Fruit fly (Drosophila melanogaster) whole organism, embryonic: ENCODE measurements around the gene zen.

Experiments used
- Bgb ChIP-seq: fragments of 200-800 bp; sonication (Bioruptor generic); IDR thresholded peaks from 2 replicates; pipeline ENCODE4 v1.3.6; 2022; ENCODE audit warnings: missing biosample characterization, missing genetic modification characterization; ENCODE audit not compliant: partially characterized antibody
- Bteb2 ChIP-seq: fragments of 200-800 bp; sonication (Bioruptor generic); optimal IDR thresholded peaks from 2 replicates; lab custom pipeline; 2016; ENCODE audit warnings: missing biosample characterization, missing genetic modification characterization
- CG11093 ChIP-seq: fragments of 200-800 bp; sonication (Bioruptor generic); IDR thresholded peaks from 3 replicates; pipeline ENCODE4 v1.3.6; 2022; ENCODE audit warnings: missing biosample characterization, missing genetic modification characterization
- CG11723 ChIP-seq: fragments of 200-800 bp; sonication (Bioruptor generic); optimal IDR thresholded peaks from 2 replicates; lab custom pipeline; 2017; ENCODE audit warnings: missing biosample characterization, mild to moderate bottlenecking, missing genetic modification characterization
- CG14050 ChIP-seq: fragments of 200-800 bp; sonication (Bioruptor generic); IDR thresholded peaks from 3 replicates; pipeline ENCODE4 v1.3.6; 2022; ENCODE audit warnings: missing biosample characterization, missing genetic modification characterization
- CG14710 ChIP-seq: fragments of 200-800 bp; sonication (Bioruptor generic); optimal IDR thresholded peaks from 3 replicates; lab custom pipeline; 2019; ENCODE audit warnings: missing biosample characterization, mild to moderate bottlenecking, missing genetic modification characterization, moderate library complexity
- CG15696 ChIP-seq: fragments of 200-800 bp; sonication (Bioruptor generic); optimal IDR thresholded peaks from 2 replicates; lab custom pipeline; 2019; ENCODE audit warnings: missing biosample characterization, mild to moderate bottlenecking, missing genetic modification characterization, moderate library complexity
- CG1603 ChIP-seq: fragments of 200-800 bp; sonication (Bioruptor generic); optimal IDR thresholded peaks from 2 replicates; lab custom pipeline; 2019; ENCODE audit warnings: missing biosample characterization, mild to moderate bottlenecking, missing genetic modification characterization, moderate library complexity
- CG16813 ChIP-seq: fragments of 200-800 bp; sonication (Bioruptor generic); IDR thresholded peaks from 3 replicates; pipeline ENCODE4 v1.3.6; 2022; ENCODE audit warnings: missing biosample characterization, missing genetic modification characterization; ENCODE audit not compliant: partially characterized antibody
- CG2129 ChIP-seq: fragments of 200-800 bp; sonication (Bioruptor generic); IDR thresholded peaks from 2 replicates; pipeline ENCODE4 v1.3.6; 2022; ENCODE audit warnings: missing biosample characterization, missing genetic modification characterization; ENCODE audit not compliant: partially characterized antibody
- CG2202 ChIP-seq: fragments of 200-800 bp; sonication (Bioruptor generic); optimal IDR thresholded peaks from 2 replicates; lab custom pipeline; 2018; ENCODE audit warnings: missing biosample characterization, mild to moderate bottlenecking, missing genetic modification characterization
- CG31441 ChIP-seq: fragments of 200-800 bp; sonication (Bioruptor generic); IDR thresholded peaks from 2 replicates; pipeline ENCODE4 v1.3.6; 2022; ENCODE audit warnings: missing biosample characterization, missing genetic modification characterization
- CG3281 ChIP-seq: fragments of 200-800 bp; sonication (Bioruptor generic); optimal IDR thresholded peaks from 3 replicates; lab custom pipeline; 2017; ENCODE audit warnings: missing biosample characterization, mild to moderate bottlenecking, missing genetic modification characterization
- CG34376 ChIP-seq: fragments of 200-800 bp; sonication (Bioruptor generic); optimal IDR thresholded peaks from 2 replicates; lab custom pipeline; 2018; ENCODE audit warnings: missing biosample characterization, mild to moderate bottlenecking, missing genetic modification characterization
- CG4707 ChIP-seq: fragments of 200-800 bp; sonication (Bioruptor generic); optimal IDR thresholded peaks from 2 replicates; lab custom pipeline; 2018; ENCODE audit warnings: missing biosample characterization, mild to moderate bottlenecking, missing genetic modification characterization, moderate library complexity
- Chrac-16 ChIP-seq: fragments of 200-800 bp; sonication (Bioruptor generic); optimal IDR thresholded peaks from 3 replicates; lab custom pipeline; 2016; ENCODE audit warnings: missing biosample characterization, missing genetic modification characterization
- HHEX ChIP-seq: fragments of 200-800 bp; sonication (Bioruptor generic); optimal IDR thresholded peaks from 3 replicates; lab custom pipeline; 2017; ENCODE audit warnings: missing biosample characterization, mild to moderate bottlenecking, missing genetic modification characterization, missing genetic modification reagents
- Lpt ChIP-seq: fragments of >200 bp; optimal IDR thresholded peaks from 2 replicates; lab custom pipeline; 2018; ENCODE audit warnings: missing biosample characterization, missing genetic modification characterization
- MTF-1 ChIP-seq: fragments of 200-800 bp; sonication (Bioruptor generic); optimal IDR thresholded peaks from 2 replicates; lab custom pipeline; 2018; ENCODE audit warnings: missing biosample characterization, mild to moderate bottlenecking, missing genetic modification characterization, borderline replicate concordance
- NC2β ChIP-seq: fragments of 200-800 bp; sonication (Bioruptor generic); optimal IDR thresholded peaks from 2 replicates; lab custom pipeline; 2016; ENCODE audit warnings: missing biosample characterization, missing genetic modification characterization
- Sox100B ChIP-seq: fragments of 200-800 bp; sonication (Bioruptor generic); optimal IDR thresholded peaks from 3 replicates; lab custom pipeline; 2018; ENCODE audit warnings: missing biosample characterization, mild to moderate bottlenecking, missing genetic modification characterization
- Ssrp ChIP-seq: fragments of 200-800 bp; sonication (Bioruptor generic); optimal IDR thresholded peaks from 2 replicates; lab custom pipeline; 2018; ENCODE audit warnings: missing biosample characterization, mild to moderate bottlenecking, missing genetic modification characterization, moderate library complexity
- Trl ChIP-seq, 3 experiments: fragments of >200 bp in 2 of 3; fragments of 200-800 bp in 1 of 3; sonication (Bioruptor generic) in 1 of 3; optimal IDR thresholded peaks; 2 replicates in 1 of 3; 3 replicates in 2 of 3; lab custom pipeline; 2016 to 2017; ENCODE audit warnings: missing biosample characterization in 1 of 3, missing genetic modification characterization in 1 of 3
- Xbp1 ChIP-seq: fragments of 200-800 bp; sonication (Bioruptor generic); optimal IDR thresholded peaks from 3 replicates; lab custom pipeline; 2016; ENCODE audit warnings: missing biosample characterization, mild to moderate bottlenecking, missing genetic modification characterization
- YL-1 ChIP-seq: fragments of 200-800 bp; sonication (Bioruptor generic); optimal IDR thresholded peaks from 3 replicates; lab custom pipeline; 2017; ENCODE audit warnings: missing biosample characterization, mild to moderate bottlenecking, missing genetic modification characterization
- ab ChIP-seq: fragments of 200-800 bp; sonication (Bioruptor generic); optimal IDR thresholded peaks from 2 replicates; lab custom pipeline; 2016; ENCODE audit warnings: missing biosample characterization, missing genetic modification characterization
- abd-A ChIP-seq: fragments of 200-800 bp; sonication (Bioruptor generic); optimal IDR thresholded peaks from 3 replicates; lab custom pipeline; 2019; ENCODE audit warnings: missing biosample characterization, mild to moderate bottlenecking, missing genetic modification characterization, moderate library complexity
- az2 ChIP-seq: fragments of 200-800 bp; sonication (Bioruptor generic); optimal IDR thresholded peaks from 3 replicates; lab custom pipeline; 2016; ENCODE audit warnings: missing biosample characterization, missing genetic modification characterization
- bigmax ChIP-seq: fragments of 200-800 bp; sonication (Bioruptor generic); optimal IDR thresholded peaks from 2 replicates; lab custom pipeline; 2018; ENCODE audit warnings: missing biosample characterization, mild to moderate bottlenecking, missing genetic modification characterization
- caup ChIP-seq: fragments of 200-800 bp; sonication (Bioruptor generic); optimal IDR thresholded peaks from 3 replicates; lab custom pipeline; 2017; ENCODE audit warnings: missing biosample characterization, mild to moderate bottlenecking, missing genetic modification characterization, moderate library complexity; ENCODE audit not compliant: severe bottlenecking
- dan ChIP-seq: fragments of 200-800 bp; sonication (Bioruptor generic); IDR thresholded peaks from 2 replicates; pipeline ENCODE4 v1.3.6; 2022; ENCODE audit warnings: missing biosample characterization, missing genetic modification characterization
- ems ChIP-seq: fragments of 200-800 bp; sonication (Bioruptor generic); optimal IDR thresholded peaks from 3 replicates; lab custom pipeline; 2016; ENCODE audit warnings: missing biosample characterization, missing genetic modification characterization
- eyg ChIP-seq: fragments of 200-800 bp; sonication (Bioruptor generic); optimal IDR thresholded peaks from 3 replicates; lab custom pipeline; 2016; ENCODE audit warnings: missing biosample characterization, missing genetic modification characterization
- ftz-f1 ChIP-seq: fragments of 200-800 bp; sonication (Bioruptor generic); optimal IDR thresholded peaks from 2 replicates; lab custom pipeline; 2016; ENCODE audit warnings: missing biosample characterization, missing genetic modification characterization
- gro ChIP-seq: fragments of 200-800 bp; sonication (Bioruptor generic); optimal IDR thresholded peaks from 2 replicates; lab custom pipeline; 2016; ENCODE audit warnings: missing biosample characterization, missing genetic modification characterization
- gsb-n ChIP-seq: fragments of 200-800 bp; sonication (Bioruptor generic); optimal IDR thresholded peaks from 3 replicates; lab custom pipeline; 2018; ENCODE audit warnings: missing biosample characterization, mild to moderate bottlenecking, missing genetic modification characterization
- mam ChIP-seq: fragments of 200-800 bp; sonication (Bioruptor generic); optimal IDR thresholded peaks from 3 replicates; lab custom pipeline; 2016; ENCODE audit warnings: missing biosample characterization, missing genetic modification characterization
- nerfin-1 ChIP-seq: fragments of 200-800 bp; sonication (Bioruptor generic); optimal IDR thresholded peaks from 3 replicates; lab custom pipeline; 2019; ENCODE audit warnings: missing biosample characterization, mild to moderate bottlenecking, missing genetic modification characterization, moderate library complexity
- otp ChIP-seq: fragments of 200-800 bp; sonication (Bioruptor generic); IDR thresholded peaks from 3 replicates; pipeline ENCODE4, ENCODE4 v1.3.6; 2022; ENCODE audit warnings: missing biosample characterization, missing genetic modification characterization
- pb ChIP-seq: fragments of 200-800 bp; sonication (Bioruptor generic); optimal IDR thresholded peaks from 3 replicates; lab custom pipeline; 2016; ENCODE audit warnings: missing biosample characterization, missing genetic modification characterization
- repo ChIP-seq: fragments of 200-800 bp; sonication (Bioruptor generic); optimal IDR thresholded peaks from 2 replicates; lab custom pipeline; 2016; ENCODE audit warnings: missing biosample characterization, missing genetic modification characterization
- rib ChIP-seq: fragments of 200-800 bp; sonication (Bioruptor generic); IDR thresholded peaks from 2 replicates; pipeline ENCODE4 v1.3.6; 2022; ENCODE audit warnings: missing biosample characterization, missing genetic modification characterization
- row ChIP-seq: fragments of 200-800 bp; sonication (Bioruptor generic); IDR thresholded peaks from 3 replicates; pipeline ENCODE4 v1.3.6; 2022; ENCODE audit warnings: missing biosample characterization, missing genetic modification characterization
- slp2 ChIP-seq: fragments of 200-800 bp; sonication (Bioruptor generic); optimal IDR thresholded peaks from 2 replicates; lab custom pipeline; 2016; ENCODE audit warnings: missing biosample characterization, missing genetic modification characterization
- stwl ChIP-seq: fragments of 200-800 bp; sonication (Bioruptor generic); optimal IDR thresholded peaks from 3 replicates; lab custom pipeline; 2018; ENCODE audit warnings: missing biosample characterization, mild to moderate bottlenecking, missing genetic modification characterization, moderate library complexity
- tll ChIP-seq, 2 experiments: fragments of 200-800 bp in 1 of 2; fragments of >200 bp in 1 of 2; sonication (Bioruptor generic) in 1 of 2; optimal IDR thresholded peaks; 2 replicates each; lab custom pipeline; 2017 to 2019; ENCODE audit warnings: missing biosample characterization in 2 of 2, missing genetic modification characterization in 2 of 2, mild to moderate bottlenecking in 1 of 2, moderate library complexity in 1 of 2
- tna ChIP-seq: fragments of 200-800 bp; sonication (Bioruptor generic); IDR thresholded peaks from 2 replicates; pipeline ENCODE4 v1.3.6; 2022; ENCODE audit warnings: missing biosample characterization, missing genetic modification characterization; ENCODE audit not compliant: partially characterized antibody
- zfh2 ChIP-seq: fragments of 200-800 bp; sonication (Bioruptor generic); optimal IDR thresholded peaks from 2 replicates; lab custom pipeline; 2016; ENCODE audit warnings: missing biosample characterization, missing genetic modification characterization

The zen gene

DNA sequence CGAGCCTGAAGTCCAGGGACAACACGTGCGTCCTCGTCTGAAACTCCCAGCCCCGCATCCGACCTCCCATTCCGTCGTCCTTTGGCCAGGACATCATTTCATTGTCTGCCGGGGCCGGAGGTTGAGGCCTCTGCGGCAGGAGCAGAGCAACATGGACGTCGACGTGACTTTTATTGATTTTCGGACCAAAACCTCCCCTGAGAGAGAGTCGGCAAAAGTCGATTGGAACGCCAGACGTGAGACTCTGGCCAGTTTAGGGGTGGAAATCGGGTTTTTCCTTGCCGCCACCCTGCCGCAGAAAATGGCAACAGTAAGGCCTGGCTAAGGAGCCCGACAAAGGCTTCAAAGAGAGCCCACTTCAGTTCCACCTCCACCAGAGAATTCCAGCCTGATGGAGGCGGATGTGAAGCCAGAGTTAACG lies 12.2 kb upstream of the zen start (continued):
- TF ChIP-seq tll (GFP tag; optimal IDR thresholded peaks at IDR 0.05; lab: Kevin White, UChicago), result peak in 1 of 2 experiments; percentile 36
- no peak for TF ChIP-seq mam (GFP tag; lab: Kevin White, UChicago)
- no peak for TF ChIP-seq ab
- no peak for TF ChIP-seq stwl
- TF ChIP-seq MTF-1 (GFP tag; lab: Kevin White, UChicago), result no peak
- no peak for TF ChIP-seq dan (GFP tag; lab: Robert Waterston, UW)

DNA sequence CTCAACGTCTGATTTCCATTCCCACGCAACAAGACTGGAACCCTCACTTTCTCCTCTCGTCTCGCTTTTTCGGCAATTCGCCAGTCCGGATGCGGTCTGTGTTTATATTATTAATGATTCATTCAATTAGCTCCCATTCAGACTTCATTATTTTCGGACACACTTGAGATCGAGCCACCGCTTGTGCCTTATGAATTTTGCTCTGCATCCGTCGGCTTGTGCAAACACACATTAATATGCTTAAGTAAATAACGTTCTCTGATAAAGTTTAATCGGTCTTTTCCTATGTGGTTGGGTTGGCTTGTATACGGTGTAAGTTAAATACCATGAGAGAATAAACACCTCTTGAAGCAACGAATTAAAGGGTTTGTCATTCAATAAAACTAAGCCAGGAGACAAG lies 10.9 kb upstream of the zen start:
- TF ChIP-seq Trl (optimal IDR thresholded peaks at IDR 0.05; lab: Kevin White, UChicago), result no peak
- no peak for TF ChIP-seq Trl (GFP tag; optimal IDR thresholded peaks at IDR 0.05; lab: Kevin White, UChicago)
- no peak for TF ChIP-seq caup
- no peak for TF ChIP-seq gro (GFP tag; lab: Kevin White, UChicago)
- TF ChIP-seq CG11093 (GFP tag; lab: Robert Waterston, UW), result no peak
- peak; percentile 35 for TF ChIP-seq MTF-1 (GFP tag; lab: Kevin White, UChicago)
- no peak for TF ChIP-seq pb (GFP tag; lab: Kevin White, UChicago)
- TF ChIP-seq CG14710 (tag; lab: Kevin White, UChicago), result peak; percentile 22
- TF ChIP-seq tna, result no peak
- no peak for TF ChIP-seq rib (GFP tag; lab: Robert Waterston, UW)
- no peak for TF ChIP-seq slp2 (GFP tag; lab: Kevin White, UChicago)
- no peak for TF ChIP-seq Bgb (GFP tag; lab: Robert Waterston, UW)
- TF ChIP-seq zfh2 (GFP tag; lab: Kevin White, UChicago), result no peak
- TF ChIP-seq CG2129 (GFP tag; lab: Robert Waterston, UW), result no peak
- TF ChIP-seq HHEX (GFP tag; lab: Kevin White, UChicago), result no peak
- TF ChIP-seq Ssrp (tag; lab: Kevin White, UChicago), result no peak
- peak; percentile 11 for TF ChIP-seq nerfin-1 (tag; lab: Kevin White, UChicago)
- no peak for TF ChIP-seq ems
- TF ChIP-seq CG34376 (GFP tag; lab: Kevin White, UChicago), result no peak
- no peak for TF ChIP-seq abd-A (tag; lab: Kevin White, UChicago)
- TF ChIP-seq CG16813, result no peak
- peak; percentile 40 for TF ChIP-seq CG2202 (tag; lab: Kevin White, UChicago)
- 0 out of 3 replicates have a peak, but pooled peaks have one; percentile 21 for TF ChIP-seq otp
- TF ChIP-seq NC2β (GFP tag; lab: Kevin White, UChicago), result no peak
- TF ChIP-seq bigmax, result no peak
- TF ChIP-seq YL-1 (GFP tag; lab: Kevin White, UChicago), result no peak
- peak; percentile 43 for TF ChIP-seq CG15696 (tag; lab: Kevin White, UChicago)
- no peak for TF ChIP-seq repo (GFP tag; lab: Kevin White, UChicago)
- TF ChIP-seq CG11723, result no peak
- TF ChIP-seq Lpt (GFP tag; lab: Kevin White, UChicago), result no peak
- peak; percentile 33 for TF ChIP-seq CG4707
- TF ChIP-seq eyg (GFP tag; lab: Kevin White, UChicago), result no peak
- peak; percentile 26 for TF ChIP-seq CG1603 (tag; lab: Kevin White, UChicago)
- TF ChIP-seq CG14050 (GFP tag; lab: Robert Waterston, UW), result no peak
- no peak for TF ChIP-seq az2 (GFP tag; lab: Kevin White, UChicago)
- no peak for TF ChIP-seq CG3281 (GFP tag; lab: Kevin White, UChicago)
- TF ChIP-seq Bteb2 (GFP tag; lab: Kevin White, UChicago), result no peak
- TF ChIP-seq Chrac-16, result no peak
- TF ChIP-seq gsb-n (tag; lab: Kevin White, UChicago), result peak; percentile 12
- TF ChIP-seq ftz-f1 (GFP tag; lab: Kevin White, UChicago), result no peak
- TF ChIP-seq Xbp1, result no peak
- TF ChIP-seq CG31441 (GFP tag; lab: Robert Waterston, UW), result no peak
- peak; percentile 23 for TF ChIP-seq Sox100B
- TF ChIP-seq row (GFP tag; lab: Robert Waterston, UW), result no peak
